Fruit fly (Drosophila melanogaster): ENCODE data around the gene Cog4.

The Cog4 gene

dm6 chr2L:10503356-10503977 is 15.0 kb upstream of the Cog4 start (continued):
- no peak for TF ChIP-seq fu2 (GFP tag; optimal IDR thresholded peaks at IDR 0.05)
- TF ChIP-seq crc (GFP tag; optimal IDR thresholded peaks at IDR 0.05): no peak

dm6 chr2L:10502862-10503261 is 14.4 kb upstream of the Cog4 start:
- TF ChIP-seq CG2199 (GFP tag; IDR thresholded peaks at IDR 0.05) (peak; percentile 50; the same call in 1 of the 3 replicates), exex (tag; optimal IDR thresholded peaks at IDR 0.05) (peak; percentile 21), Nf-YA (GFP tag; IDR thresholded peaks at IDR 0.05) (0 out of 2 replicates have a peak, but pooled peaks have one; percentile 10), Antp (GFP tag; optimal IDR thresholded peaks at IDR 0.05) (no peak)

- TF ChIP-seq sug (tag; optimal IDR thresholded peaks at IDR 0.05): peak; percentile 11
- TF ChIP-seq Med (GFP tag): peak; percentile 58
- TF ChIP-seq CG34376 (GFP tag; optimal IDR thresholded peaks at IDR 0.05): peak; percentile 12
- peak; percentile 46; the same call in 1 of the 2 replicates for TF ChIP-seq GATAe (GFP tag; conservative IDR thresholded peaks at IDR 0.05)
- TF ChIP-seq exex (tag; optimal IDR thresholded peaks at IDR 0.05): peak; percentile 60
- TF ChIP-seq gsb-n (tag; optimal IDR thresholded peaks at IDR 0.05): no peak
- no peak for TF ChIP-seq CG10543 (GFP tag; optimal IDR thresholded peaks at IDR 0.05)
- peak; percentile 72 for TF ChIP-seq sd (tag; optimal IDR thresholded peaks at IDR 0.05)
- peak; percentile 15 for TF ChIP-seq lab (GFP tag; optimal IDR thresholded peaks at IDR 0.05)
- TF ChIP-seq CG30431 (GFP tag; optimal IDR thresholded peaks at IDR 0.05): no peak
- peak; percentile 24 for TF ChIP-seq mirr (GFP tag; optimal IDR thresholded peaks at IDR 0.05)
- 0 out of 4 replicates have a peak, but pooled peaks have one; percentile 78 for TF ChIP-seq chinmo (GFP tag; IDR thresholded peaks at IDR 0.05; ENCODE audit: partially characterized antibody)
- peak; percentile 16; the same call in 1 of the 3 replicates for TF ChIP-seq so (GFP tag; IDR thresholded peaks at IDR 0.05)
- TF ChIP-seq CG17568 (GFP tag; optimal IDR thresholded peaks at IDR 0.05): peak; percentile 1
- TF ChIP-seq Pdp1 (GFP tag; optimal IDR thresholded peaks at IDR 0.05): peak in 1 of 2 experiments; percentile 94
- TF ChIP-seq crp (GFP tag; optimal IDR thresholded peaks at IDR 0.05): no peak
- no peak for TF ChIP-seq Hey (tag; optimal IDR thresholded peaks at IDR 0.05)
- TF ChIP-seq vnd (GFP tag; IDR thresholded peaks at IDR 0.05; ENCODE audit: partially characterized antibody): no peak
Measured at dm6 chr2L:10502244-10502643, 13.8 kb upstream of the Cog4 start.

dm6 chr2L:10500309-10500974 is 12.0 kb upstream of the Cog4 start:
- TF ChIP-seq CG12071 (GFP tag; optimal IDR thresholded peaks at IDR 0.05): no peak
- peak in 1 of 2 experiments; percentile 33 for TF ChIP-seq eve (GFP tag; optimal IDR thresholded peaks at IDR 0.05)
- no peak for TF ChIP-seq CG8281 (tag; optimal IDR thresholded peaks at IDR 0.05)
- peak in 1 of 2 experiments; percentile 23 for TF ChIP-seq Pdp1 (GFP tag; optimal IDR thresholded peaks at IDR 0.05)
- peak; percentile 7 for TF ChIP-seq BtbVII (GFP tag; optimal IDR thresholded peaks at IDR 0.05)
- TF ChIP-seq onecut (GFP tag; IDR thresholded peaks at IDR 0.05): peak; percentile 40; the same call in 1 of the 2 replicates
- TF ChIP-seq nau (GFP tag; optimal IDR thresholded peaks at IDR 0.05): no peak
- TF ChIP-seq CG18476 (GFP tag; optimal IDR thresholded peaks at IDR 0.05): no peak
- TF ChIP-seq sd (tag; optimal IDR thresholded peaks at IDR 0.05): peak; percentile 54

- TF ChIP-seq Hr51 (GFP tag; optimal IDR thresholded peaks at IDR 0.05) (no peak), Doc2 (GFP tag; IDR thresholded peaks at IDR 0.05) (no peak), Fer2 (tag; optimal IDR thresholded peaks at IDR 0.05) (no peak), CG8944 (GFP tag; optimal IDR thresholded peaks at IDR 0.05) (no peak), CG10147 (GFP tag; optimal IDR thresholded peaks at IDR 0.05) (peak; percentile 13), Rfx (GFP tag; IDR thresholded peaks at IDR 0.05) (0 out of 2 replicates have a peak, but pooled peaks have one; percentile 12), CG2712 (tag; optimal IDR thresholded peaks at IDR 0.05) (no peak), CG6813 (GFP tag; optimal IDR thresholded peaks at IDR 0.05) (peak; percentile 2), Bdp1 (GFP tag; optimal IDR thresholded peaks at IDR 0.05) (no peak), org-1 (GFP tag; optimal IDR thresholded peaks at IDR 0.05) (peak; percentile 4), dan (GFP tag; IDR thresholded peaks at IDR 0.05) (no peak), wdn (GFP tag; IDR thresholded peaks at IDR 0.05) (no peak)
Measured at dm6 chr2L:10499608-10500007, 11.2 kb upstream of the Cog4 start.

Measured in whole organism, embryonic.